Worm (Caenorhabditis elegans): Measurements from ENCODE around the gene T26E4.3.
"Not testable (repeated sequence)": the region's sequence is repeated elsewhere in the genome, so short reads cannot be mapped to it uniquely, and the experiment has no call there.

DNA sequence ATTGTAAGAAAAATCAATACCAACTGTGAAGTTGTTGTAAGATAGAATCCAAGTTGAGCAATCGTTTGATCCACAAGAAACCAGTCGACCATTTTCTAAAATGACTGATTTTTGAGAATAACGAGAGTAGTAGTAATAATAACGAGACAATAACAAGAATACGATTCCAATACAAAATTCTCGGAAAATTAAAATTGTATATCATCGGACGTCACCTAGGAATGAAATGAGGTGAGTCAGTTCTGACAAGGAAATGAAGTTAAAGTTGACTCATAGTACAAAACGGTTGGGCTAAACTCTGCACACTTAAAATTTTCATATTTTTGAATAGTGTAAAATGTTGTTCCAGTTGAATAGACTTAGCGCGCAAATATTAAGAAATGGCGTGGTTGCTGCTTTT is 38.2 kb upstream of the T26E4.3 start, which contains the start of gene str-19:
- not testable (repeated sequence) for TF ChIP-seq unc-62 (GFP tag; optimal IDR thresholded peaks at IDR 0.05); R02D3.7 (tag; optimal IDR thresholded peaks at IDR 0.05); snpc-4 (tag; optimal IDR thresholded peaks at IDR 0.05); nhr-77 (tag; optimal IDR thresholded peaks at IDR 0.05); nhr-76 (tag; optimal IDR thresholded peaks at IDR 0.05); zag-1 (tag; optimal IDR thresholded peaks at IDR 0.05); sea-2 (GFP tag; optimal IDR thresholded peaks at IDR 0.05); jun-1 (tag; optimal IDR thresholded peaks at IDR 0.05)

Measured in whole organism, L3 larva.